Fruit fly (Drosophila melanogaster) whole organism, embryonic: ENCODE data around the gene Spn75F.

Experiments used
- CG13296 ChIP-seq: fragments of 200-800 bp; sonication (Bioruptor generic); optimal IDR thresholded peaks from 3 replicates; lab custom pipeline; 2018; ENCODE audit warnings: missing biosample characterization, mild to moderate bottlenecking, missing genetic modification characterization
- CG6765 ChIP-seq: fragments of 200-800 bp; sonication (Bioruptor generic); optimal IDR thresholded peaks from 3 replicates; lab custom pipeline; 2017; ENCODE audit warnings: missing biosample characterization, mild to moderate bottlenecking, missing genetic modification characterization
- E2f1 ChIP-seq: fragments of 200-800 bp; sonication (Bioruptor generic); IDR thresholded peaks from 2 replicates; pipeline ENCODE4 v1.3.6; 2022; ENCODE audit warnings: missing biosample characterization, missing genetic modification characterization
- Sin3A ChIP-seq: fragments of >200 bp; optimal IDR thresholded peaks from 2 replicates; lab custom pipeline; 2018
- Taf1 ChIP-seq: fragments of 200-800 bp; sonication (Bioruptor generic); IDR thresholded peaks from 2 replicates; pipeline ENCODE4 v1.3.6; 2022; ENCODE audit warnings: missing biosample characterization, missing genetic modification characterization
- disco-r ChIP-seq: fragments of 200-800 bp; sonication (Bioruptor generic); optimal IDR thresholded peaks from 2 replicates; lab custom pipeline; 2016; ENCODE audit warnings: missing biosample characterization, missing genetic modification characterization
- eyg ChIP-seq: fragments of 200-800 bp; sonication (Bioruptor generic); optimal IDR thresholded peaks from 3 replicates; lab custom pipeline; 2016; ENCODE audit warnings: missing biosample characterization, missing genetic modification characterization
- gcm ChIP-seq: fragments of 200-800 bp; sonication (Bioruptor generic); optimal IDR thresholded peaks from 2 replicates; lab custom pipeline; 2019; ENCODE audit warnings: missing biosample characterization, mild to moderate bottlenecking, missing genetic modification characterization, moderate library complexity

DNA sequence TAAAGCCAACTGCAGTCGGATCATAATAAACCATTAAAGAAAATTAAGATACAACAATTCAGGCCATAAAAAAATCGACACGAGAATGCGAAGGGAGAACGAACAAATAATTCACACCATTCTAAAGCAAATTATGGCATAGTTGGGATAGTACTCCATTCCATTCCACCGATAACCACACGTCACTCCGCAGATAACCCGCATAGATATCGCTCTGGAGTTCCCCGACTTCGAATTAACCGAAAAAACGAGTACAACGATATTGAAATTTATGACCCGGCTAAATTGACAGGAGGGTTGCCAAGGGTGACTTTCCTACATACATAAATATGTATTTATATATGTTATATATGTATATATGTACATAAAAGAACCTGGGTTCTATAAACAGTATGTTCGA, 45.3 kb upstream of the Spn75F start:
- TF ChIP-seq E2f1 (GFP tag; lab: Robert Waterston, UW) (no peak), CG6765 (GFP tag; lab: Kevin White, UChicago) (no peak), CG13296 (GFP tag; lab: Kevin White, UChicago) (no peak), disco-r (GFP tag; lab: Kevin White, UChicago) (no peak), Taf1 (no peak), Sin3A (lab: Kevin White, UChicago) (no peak), gcm (GFP tag; lab: Kevin White, UChicago) (peak; percentile 60), eyg (GFP tag; lab: Kevin White, UChicago) (no peak)
